Fruit fly (Drosophila melanogaster) whole organism, embryonic: ENCODE data around the gene CG4291.

Experiments used
- ATbp ChIP-seq: fragments of 200-800 bp; sonication (Bioruptor generic); optimal IDR thresholded peaks from 2 replicates; lab custom pipeline; 2017; ENCODE audit warnings: missing biosample characterization, mild to moderate bottlenecking, missing genetic modification characterization, missing genetic modification reagents
- Asciz ChIP-seq: fragments of 200-800 bp; sonication (Bioruptor generic); optimal IDR thresholded peaks from 2 replicates; lab custom pipeline; 2017; ENCODE audit warnings: missing biosample characterization, mild to moderate bottlenecking, missing genetic modification characterization, missing genetic modification reagents
- Atf6 ChIP-seq: fragments of 200-800 bp; sonication (Bioruptor generic); IDR thresholded peaks from 2 replicates; pipeline ENCODE4 v1.3.6; 2022; ENCODE audit warnings: missing biosample characterization, missing genetic modification characterization
- B-H1 ChIP-seq: fragments of 200-800 bp; sonication (Bioruptor generic); IDR thresholded peaks from 3 replicates; pipeline ENCODE4 v1.3.6; 2022; ENCODE audit warnings: missing biosample characterization, missing genetic modification characterization
- CG11247 ChIP-seq: fragments of 200-800 bp; sonication (Bioruptor generic); IDR thresholded peaks from 2 replicates; pipeline ENCODE4 v1.3.6; 2022; ENCODE audit warnings: missing biosample characterization, missing genetic modification characterization
- CG11696 ChIP-seq: fragments of 200-800 bp; sonication (Bioruptor generic); IDR thresholded peaks from 2 replicates; pipeline ENCODE4 v1.3.6; 2022; ENCODE audit warnings: missing biosample characterization, missing genetic modification characterization
- CG12071 ChIP-seq: fragments of 200-800 bp; sonication (Bioruptor generic); optimal IDR thresholded peaks from 3 replicates; lab custom pipeline; 2018; ENCODE audit warnings: missing biosample characterization, mild to moderate bottlenecking, missing genetic modification characterization
- CG17568 ChIP-seq: fragments of 200-800 bp; sonication (Bioruptor generic); optimal IDR thresholded peaks from 2 replicates; lab custom pipeline; 2018; ENCODE audit warnings: missing biosample characterization, mild to moderate bottlenecking, missing genetic modification characterization, moderate library complexity
- CG1792 ChIP-seq: fragments of 200-800 bp; sonication (Bioruptor generic); optimal IDR thresholded peaks from 2 replicates; lab custom pipeline; 2016; ENCODE audit warnings: missing biosample characterization, missing genetic modification characterization
- CG2875 ChIP-seq: fragments of 200-800 bp; sonication (Bioruptor generic); optimal IDR thresholded peaks from 2 replicates; lab custom pipeline; 2017; ENCODE audit warnings: missing biosample characterization, mild to moderate bottlenecking, missing genetic modification characterization, missing genetic modification reagents
- CG2889 ChIP-seq: fragments of 200-800 bp; sonication (Bioruptor generic); IDR thresholded peaks from 3 replicates; pipeline ENCODE4 v1.3.6; 2022; ENCODE audit warnings: missing biosample characterization, missing genetic modification characterization
- CG32532 ChIP-seq: fragments of 200-800 bp; sonication (Bioruptor generic); IDR thresholded peaks from 2 replicates; pipeline ENCODE4 v1.3.6; 2022; ENCODE audit warnings: missing biosample characterization, missing genetic modification characterization
- CG3281 ChIP-seq: fragments of 200-800 bp; sonication (Bioruptor generic); optimal IDR thresholded peaks from 3 replicates; lab custom pipeline; 2017; ENCODE audit warnings: missing biosample characterization, mild to moderate bottlenecking, missing genetic modification characterization
- CG33213 ChIP-seq: fragments of 200-800 bp; sonication (Bioruptor generic); optimal IDR thresholded peaks from 3 replicates; lab custom pipeline; 2016; ENCODE audit warnings: missing biosample characterization, missing genetic modification characterization
- CG5953 ChIP-seq: fragments of 200-800 bp; sonication (Bioruptor generic); IDR thresholded peaks from 2 replicates; pipeline ENCODE4 v1.3.6; 2022; ENCODE audit warnings: missing biosample characterization, missing genetic modification characterization
- CG6683 ChIP-seq: fragments of 200-800 bp; sonication (Bioruptor generic); optimal IDR thresholded peaks from 2 replicates; lab custom pipeline; 2017; ENCODE audit warnings: missing biosample characterization, mild to moderate bottlenecking, missing genetic modification characterization, missing genetic modification reagents
- CG8944 ChIP-seq: fragments of 200-800 bp; sonication (Bioruptor generic); optimal IDR thresholded peaks from 3 replicates; lab custom pipeline; 2016; ENCODE audit warnings: missing biosample characterization, missing genetic modification characterization
- Doc2 ChIP-seq: fragments of 200-800 bp; sonication (Bioruptor generic); IDR thresholded peaks from 2 replicates; pipeline ENCODE4 v1.3.6; 2022; ENCODE audit warnings: missing biosample characterization, missing genetic modification characterization
- Dref ChIP-seq: fragments of 200-800 bp; sonication (Bioruptor generic); IDR thresholded peaks from 2 replicates; pipeline ENCODE4 v1.3.6; 2022; ENCODE audit warnings: missing biosample characterization, missing genetic modification characterization
- Elba2 ChIP-seq: fragments of 200-800 bp; sonication (Bioruptor generic); optimal IDR thresholded peaks from 3 replicates; lab custom pipeline; 2016; ENCODE audit warnings: missing biosample characterization, missing genetic modification characterization
- H2.0 ChIP-seq: fragments of 200-800 bp; sonication (Bioruptor generic); IDR thresholded peaks from 2 replicates; pipeline ENCODE4 v1.3.6; 2022; ENCODE audit warnings: missing biosample characterization, missing genetic modification characterization
- HLHmδ ChIP-seq: fragments of 200-800 bp; sonication (Bioruptor generic); optimal IDR thresholded peaks from 2 replicates; lab custom pipeline; 2018; ENCODE audit warnings: missing biosample characterization, mild to moderate bottlenecking, missing genetic modification characterization, moderate library complexity
- Jarid2 ChIP-seq: fragments of 200-800 bp; sonication (Bioruptor generic); optimal IDR thresholded peaks from 3 replicates; lab custom pipeline; 2017; ENCODE audit warnings: mild to moderate bottlenecking, missing biosample characterization, missing genetic modification reagents, missing genetic modification characterization
- Mes4 ChIP-seq: fragments of 200-800 bp; sonication (Bioruptor generic); optimal IDR thresholded peaks from 2 replicates; lab custom pipeline; 2016; ENCODE audit warnings: missing biosample characterization, missing genetic modification characterization
- NC2α ChIP-seq: fragments of 200-800 bp; sonication (Bioruptor generic); optimal IDR thresholded peaks from 2 replicates; lab custom pipeline; 2016; ENCODE audit warnings: missing biosample characterization, missing genetic modification characterization
- NFAT ChIP-seq: fragments of 200-800 bp; sonication (Bioruptor generic); IDR thresholded peaks from 2 replicates; pipeline ENCODE4 v1.3.6; 2022; ENCODE audit warnings: missing biosample characterization, missing genetic modification characterization
- Rfx ChIP-seq: fragments of 200-800 bp; sonication (Bioruptor generic); IDR thresholded peaks from 2 replicates; pipeline ENCODE4 v1.3.6; 2022; ENCODE audit warnings: missing biosample characterization, missing genetic modification characterization
- Sox102F ChIP-seq: fragments of 200-800 bp; sonication (Bioruptor generic); optimal IDR thresholded peaks from 2 replicates; lab custom pipeline; 2018; ENCODE audit warnings: missing biosample characterization, mild to moderate bottlenecking, missing genetic modification characterization, moderate library complexity
- Sry-β ChIP-seq: fragments of 200-800 bp; sonication (Bioruptor generic); optimal IDR thresholded peaks from 2 replicates; lab custom pipeline; 2018; ENCODE audit warnings: missing biosample characterization, mild to moderate bottlenecking, missing genetic modification characterization, moderate library complexity
- Usf ChIP-seq: fragments of 200-800 bp; sonication (Bioruptor generic); optimal IDR thresholded peaks from 2 replicates; lab custom pipeline; 2017; ENCODE audit warnings: missing genotype, missing biosample characterization, missing genetic modification characterization
- ash1 ChIP-seq: fragments of 200-800 bp; sonication (Bioruptor generic); optimal IDR thresholded peaks from 2 replicates; lab custom pipeline; 2018; ENCODE audit warnings: missing biosample characterization, mild to moderate bottlenecking, missing genetic modification characterization
- ato ChIP-seq: fragments of 200-800 bp; sonication (Bioruptor generic); IDR thresholded peaks from 2 replicates; pipeline ENCODE4 v1.3.6; 2022; ENCODE audit warnings: missing biosample characterization, missing genetic modification characterization; ENCODE audit not compliant: partially characterized antibody
- az2 ChIP-seq: fragments of 200-800 bp; sonication (Bioruptor generic); optimal IDR thresholded peaks from 3 replicates; lab custom pipeline; 2016; ENCODE audit warnings: missing biosample characterization, missing genetic modification characterization
- bbx ChIP-seq: fragments of 200-800 bp; sonication (Bioruptor generic); IDR thresholded peaks from 2 replicates; pipeline ENCODE4 v1.3.6; 2022; ENCODE audit warnings: missing biosample characterization, missing genetic modification characterization; ENCODE audit not compliant: partially characterized antibody
- br ChIP-seq: fragments of >200 bp; optimal IDR thresholded peaks from 2 replicates; lab custom pipeline; 2017
- crp ChIP-seq, 2 experiments: fragments of 200-800 bp; sonication (Bioruptor generic); optimal IDR thresholded peaks; 2 replicates in 1 of 2; 3 replicates in 1 of 2; lab custom pipeline; 2017; ENCODE audit warnings: missing biosample characterization in 2 of 2, missing genetic modification characterization in 2 of 2, mild to moderate bottlenecking in 1 of 2, moderate library complexity in 1 of 2
- dati ChIP-seq: fragments of 200-800 bp; sonication (Bioruptor generic); IDR thresholded peaks from 2 replicates; pipeline ENCODE4 v1.3.6; 2022; ENCODE audit warnings: missing biosample characterization, missing genetic modification characterization
- disco-r ChIP-seq: fragments of 200-800 bp; sonication (Bioruptor generic); optimal IDR thresholded peaks from 2 replicates; lab custom pipeline; 2016; ENCODE audit warnings: missing biosample characterization, missing genetic modification characterization
- fd96Cb ChIP-seq: fragments of 200-800 bp; sonication (Bioruptor generic); optimal IDR thresholded peaks from 2 replicates; lab custom pipeline; 2018; ENCODE audit warnings: missing biosample characterization, mild to moderate bottlenecking, missing genetic modification characterization, moderate library complexity
- h ChIP-seq: fragments of >200 bp; optimal IDR thresholded peaks from 2 replicates; lab custom pipeline; 2017
- lola ChIP-seq, 3 experiments: fragments of >200 bp in 2 of 3; fragments of 200-800 bp in 1 of 3; sonication (Bioruptor generic) in 1 of 3; optimal IDR thresholded peaks; 2 replicates each; lab custom pipeline; 2017 to 2019; ENCODE audit warnings: missing biosample characterization in 3 of 3, missing genetic modification characterization in 3 of 3, mild to moderate bottlenecking in 1 of 3, moderate library complexity in 1 of 3
- maf-S ChIP-seq: fragments of 200-800 bp; sonication (Bioruptor generic); optimal IDR thresholded peaks from 2 replicates; lab custom pipeline; 2016; ENCODE audit warnings: missing biosample characterization, missing genetic modification characterization
- mirr ChIP-seq: fragments of 200-800 bp; sonication (Bioruptor generic); optimal IDR thresholded peaks from 3 replicates; lab custom pipeline; 2018; ENCODE audit warnings: missing biosample characterization, mild to moderate bottlenecking, missing genetic modification characterization
- nerfin-2 ChIP-seq: fragments of 200-800 bp; sonication (Bioruptor generic); IDR thresholded peaks from 2 replicates; pipeline ENCODE4 v1.3.6; 2022; ENCODE audit warnings: missing biosample characterization, missing genetic modification characterization; ENCODE audit not compliant: partially characterized antibody
- row ChIP-seq: fragments of 200-800 bp; sonication (Bioruptor generic); IDR thresholded peaks from 3 replicates; pipeline ENCODE4 v1.3.6; 2022; ENCODE audit warnings: missing biosample characterization, missing genetic modification characterization
- sisA ChIP-seq: fragments of 200-800 bp; sonication (Bioruptor generic); IDR thresholded peaks from 2 replicates; pipeline ENCODE4 v1.3.6; 2022; ENCODE audit warnings: missing biosample characterization, missing genetic modification characterization
- sr ChIP-seq: fragments of 200-800 bp; sonication (Bioruptor generic); IDR thresholded peaks from 3 replicates; pipeline ENCODE4 v1.3.6; 2022; ENCODE audit warnings: missing biosample characterization, missing genetic modification characterization
- ttk ChIP-seq: fragments of 200-800 bp; sonication (Bioruptor generic); IDR thresholded peaks from 2 replicates; pipeline ENCODE4 v2.1.2; 2022; ENCODE audit warnings: missing biosample characterization, missing genetic modification characterization
- zen ChIP-seq: fragments of 200-800 bp; sonication (Bioruptor generic); optimal IDR thresholded peaks from 3 replicates; lab custom pipeline; 2018; ENCODE audit warnings: missing biosample characterization, mild to moderate bottlenecking, missing genetic modification characterization, moderate library complexity
- zfh1 ChIP-seq: fragments of 200-800 bp; sonication (Bioruptor generic); IDR thresholded peaks from 3 replicates; pipeline ENCODE4 v1.3.6; 2022; ENCODE audit warnings: missing biosample characterization, missing genetic modification characterization

The CG4291 gene

dm6 chr2L:856690-857488 lies 4.4 kb upstream of the CG4291 start (continued):
- TF ChIP-seq h (lab: Kevin White, UChicago) (no peak), bbx (GFP tag; lab: Robert Waterston, UW) (no peak), Asciz (GFP tag; lab: Kevin White, UChicago) (peak; percentile 80), Sox102F (peak; percentile 80), CG32532 (GFP tag; lab: Robert Waterston, UW) (peak; percentile 65), NC2α (GFP tag; lab: Kevin White, UChicago) (peak; percentile 35), zen (tag; lab: Kevin White, UChicago) (peak; percentile 63), Dref (GFP tag; lab: Robert Waterston, UW) (no peak), disco-r (peak; percentile 5), H2.0 (peak; percentile 74), ATbp (peak; percentile 85), CG5953 (GFP tag; lab: Robert Waterston, UW) (peak; percentile 73), ato (GFP tag; lab: Robert Waterston, UW) (no peak), NFAT (GFP tag; lab: Robert Waterston, UW) (no peak), dati (GFP tag; lab: Robert Waterston, UW) (peak; percentile 54; the same call in 1 of the 2 replicates), Rfx (peak; percentile 76), CG8944 (GFP tag; lab: Kevin White, UChicago) (peak; percentile 63), CG2889 (GFP tag; lab: Robert Waterston, UW) (no peak), Jarid2 (peak; percentile 58), mirr (GFP tag; lab: Kevin White, UChicago) (no peak), Atf6 (peak; percentile 35; the same call in 1 of the 2 replicates), B-H1 (peak; percentile 73), CG17568 (GFP tag; lab: Kevin White, UChicago) (no peak), CG2875 (peak; percentile 83), br (lab: Kevin White, UChicago) (no peak), row (peak; percentile 84), ttk (peak; percentile 87), crp (GFP tag; optimal IDR thresholded peaks at IDR 0.05; lab: Kevin White, UChicago) (peak in 1 of 2 experiments; percentile 23), lola (GFP tag; optimal IDR thresholded peaks at IDR 0.05; lab: Kevin White, UChicago) (peak in 1 of 3 experiments; percentile 75), CG6683 (GFP tag; lab: Kevin White, UChicago) (peak; percentile 50), Mes4 (GFP tag; lab: Kevin White, UChicago) (peak; percentile 24), nerfin-2 (no peak), HLHmδ (GFP tag; lab: Kevin White, UChicago) (no peak), Elba2 (GFP tag; lab: Kevin White, UChicago) (no peak), zfh1 (GFP tag; lab: Robert Waterston, UW) (peak; percentile 94), maf-S (GFP tag; lab: Kevin White, UChicago) (peak; percentile 21), sisA (peak; percentile 89), Doc2 (GFP tag; lab: Robert Waterston, UW) (no peak), CG11696 (GFP tag; lab: Robert Waterston, UW) (peak; percentile 97), ash1 (GFP tag; lab: Kevin White, UChicago) (no peak), CG33213 (GFP tag; lab: Kevin White, UChicago) (peak; percentile 53), Sry-β (GFP tag; lab: Kevin White, UChicago) (peak; percentile 41), fd96Cb (tag; lab: Kevin White, UChicago) (peak; percentile 85), CG11247 (GFP tag; lab: Robert Waterston, UW) (peak; percentile 50; the same call in 1 of the 2 replicates), CG1792 (GFP tag; lab: Kevin White, UChicago) (peak; percentile 58), CG3281 (GFP tag; lab: Kevin White, UChicago) (peak; percentile 59), Usf (GFP tag; lab: Kevin White, UChicago) (peak; percentile 31), az2 (GFP tag; lab: Kevin White, UChicago) (peak; percentile 73), CG12071 (GFP tag; lab: Kevin White, UChicago) (peak; percentile 72), sr (peak; percentile 66; the same call in 2 of the 3 replicates)
